Fruit fly (Drosophila melanogaster) whole organism, embryonic: ENCODE measurements around the gene CG1971.

Experiments
- Atf-2 ChIP-seq: fragments of 200-800 bp; sonication (Bioruptor generic); optimal IDR thresholded peaks from 2 replicates; lab custom pipeline; 2016; ENCODE audit warnings: missing biosample characterization, missing genetic modification characterization
- Atf3 ChIP-seq: fragments of 200-800 bp; sonication (Bioruptor generic); optimal IDR thresholded peaks from 3 replicates; lab custom pipeline; 2016; ENCODE audit warnings: missing biosample characterization, missing genetic modification characterization
- Bdp1 ChIP-seq: fragments of 200-800 bp; sonication (Bioruptor generic); optimal IDR thresholded peaks from 3 replicates; lab custom pipeline; 2016; ENCODE audit warnings: missing biosample characterization, missing genetic modification characterization
- CG11696 ChIP-seq: fragments of 200-800 bp; sonication (Bioruptor generic); IDR thresholded peaks from 2 replicates; pipeline ENCODE4 v1.3.6; 2022; ENCODE audit warnings: missing biosample characterization, missing genetic modification characterization
- CG12219 ChIP-seq: fragments of 200-800 bp; sonication (Bioruptor generic); optimal IDR thresholded peaks from 3 replicates; lab custom pipeline; 2018; ENCODE audit warnings: missing biosample characterization, mild to moderate bottlenecking, missing genetic modification characterization
- CG13123 ChIP-seq: fragments of 200-800 bp; sonication (Bioruptor generic); optimal IDR thresholded peaks from 2 replicates; lab custom pipeline; 2016; ENCODE audit warnings: missing biosample characterization, missing genetic modification characterization
- CG14860 ChIP-seq: fragments of 200-800 bp; sonication (Bioruptor generic); IDR thresholded peaks from 3 replicates; pipeline ENCODE4 v1.3.6; 2022; ENCODE audit warnings: missing biosample characterization, missing genetic modification characterization; ENCODE audit not compliant: partially characterized antibody
- CG15269 ChIP-seq: fragments of 200-800 bp; sonication (Bioruptor generic); optimal IDR thresholded peaks from 2 replicates; lab custom pipeline; 2018; ENCODE audit warnings: missing biosample characterization, mild to moderate bottlenecking, missing genetic modification characterization, moderate library complexity
- CG1603 ChIP-seq: fragments of 200-800 bp; sonication (Bioruptor generic); optimal IDR thresholded peaks from 2 replicates; lab custom pipeline; 2019; ENCODE audit warnings: missing biosample characterization, mild to moderate bottlenecking, missing genetic modification characterization, moderate library complexity
- CG16813 ChIP-seq: fragments of 200-800 bp; sonication (Bioruptor generic); IDR thresholded peaks from 3 replicates; pipeline ENCODE4 v1.3.6; 2022; ENCODE audit warnings: missing biosample characterization, missing genetic modification characterization; ENCODE audit not compliant: partially characterized antibody
- CG3065 ChIP-seq: fragments of 200-800 bp; sonication (Bioruptor generic); optimal IDR thresholded peaks from 2 replicates; lab custom pipeline; 2016; ENCODE audit warnings: missing biosample characterization, missing genetic modification characterization
- CG31388 ChIP-seq: fragments of 200-800 bp; sonication (Bioruptor generic); optimal IDR thresholded peaks from 2 replicates; lab custom pipeline; 2016; ENCODE audit warnings: missing biosample characterization, missing genetic modification characterization
- CG34376 ChIP-seq: fragments of 200-800 bp; sonication (Bioruptor generic); optimal IDR thresholded peaks from 2 replicates; lab custom pipeline; 2018; ENCODE audit warnings: missing biosample characterization, mild to moderate bottlenecking, missing genetic modification characterization
- CG7271 ChIP-seq: fragments of 200-800 bp; sonication (Bioruptor generic); optimal IDR thresholded peaks from 2 replicates; lab custom pipeline; 2018; ENCODE audit warnings: missing biosample characterization, mild to moderate bottlenecking, missing genetic modification characterization, moderate library complexity
- CG7987 ChIP-seq: fragments of 200-800 bp; sonication (Bioruptor generic); optimal IDR thresholded peaks from 2 replicates; lab custom pipeline; 2018; ENCODE audit warnings: missing biosample characterization, mild to moderate bottlenecking, missing genetic modification characterization, moderate library complexity
- CG8359 ChIP-seq: fragments of 200-800 bp; sonication (Bioruptor generic); optimal IDR thresholded peaks from 2 replicates; lab custom pipeline; 2017; ENCODE audit warnings: missing biosample characterization, mild to moderate bottlenecking, missing genetic modification characterization, borderline replicate concordance
- CG9932 ChIP-seq: fragments of 200-800 bp; sonication (Bioruptor generic); IDR thresholded peaks from 2 replicates; pipeline ENCODE4 v1.3.6; 2022; ENCODE audit warnings: missing biosample characterization, missing genetic modification characterization
- Deaf1 ChIP-seq: fragments of 200-800 bp; optimal IDR thresholded peaks from 3 replicates; lab custom pipeline; 2019; ENCODE audit warnings: missing biosample characterization, mild to moderate bottlenecking, missing genetic modification characterization, moderate library complexity
- Dip2 ChIP-seq: fragments of 200-800 bp; sonication (Bioruptor generic); IDR thresholded peaks from 2 replicates; pipeline ENCODE4 v1.3.6; 2022; ENCODE audit warnings: missing biosample characterization, missing genetic modification characterization
- Dip3 ChIP-seq: fragments of 200-800 bp; sonication (Bioruptor generic); optimal IDR thresholded peaks from 3 replicates; lab custom pipeline; 2016; ENCODE audit warnings: missing biosample characterization, missing genetic modification characterization
- Dref ChIP-seq: fragments of 200-800 bp; sonication (Bioruptor generic); IDR thresholded peaks from 2 replicates; pipeline ENCODE4 v1.3.6; 2022; ENCODE audit warnings: missing biosample characterization, missing genetic modification characterization
- Elba2 ChIP-seq: fragments of 200-800 bp; sonication (Bioruptor generic); optimal IDR thresholded peaks from 3 replicates; lab custom pipeline; 2016; ENCODE audit warnings: missing biosample characterization, missing genetic modification characterization
- Ets65A ChIP-seq: fragments of 200-800 bp; sonication (Bioruptor generic); peaks from one replicate; lab custom pipeline; 2016; ENCODE audit warnings: missing biosample characterization, missing genetic modification characterization
- Ets97D ChIP-seq: fragments of 200-800 bp; sonication (Bioruptor generic); optimal IDR thresholded peaks from 3 replicates; lab custom pipeline; 2016; ENCODE audit warnings: missing biosample characterization, missing genetic modification characterization
- HLHmδ ChIP-seq: fragments of 200-800 bp; sonication (Bioruptor generic); optimal IDR thresholded peaks from 2 replicates; lab custom pipeline; 2018; ENCODE audit warnings: missing biosample characterization, mild to moderate bottlenecking, missing genetic modification characterization, moderate library complexity
- Hey ChIP-seq: fragments of 200-800 bp; sonication (Bioruptor generic); optimal IDR thresholded peaks from 3 replicates; lab custom pipeline; 2018; ENCODE audit warnings: missing biosample characterization, mild to moderate bottlenecking, missing genetic modification characterization
- Hsf ChIP-seq: fragments of 200-800 bp; sonication (Bioruptor generic); optimal IDR thresholded peaks from 3 replicates; lab custom pipeline; 2016; ENCODE audit warnings: missing biosample characterization, missing genetic modification characterization
- Kr ChIP-seq: fragments of 200-800 bp; sonication (Bioruptor generic); optimal IDR thresholded peaks from 2 replicates; lab custom pipeline; 2017; ENCODE audit warnings: missing biosample characterization, mild to moderate bottlenecking, missing genetic modification characterization
- MESR4 ChIP-seq: fragments of 200-800 bp; sonication (Bioruptor generic); optimal IDR thresholded peaks from 2 replicates; lab custom pipeline; 2018; ENCODE audit warnings: missing biosample characterization, mild to moderate bottlenecking, missing genetic modification characterization, moderate library complexity
- Myb ChIP-seq: fragments of 200-800 bp; sonication (Bioruptor generic); optimal IDR thresholded peaks from 2 replicates; lab custom pipeline; 2016; ENCODE audit warnings: missing biosample characterization, missing genetic modification characterization
- Nf-YC ChIP-seq: fragments of 200-800 bp; optimal IDR thresholded peaks from 3 replicates; lab custom pipeline; 2019; ENCODE audit warnings: missing biosample characterization, mild to moderate bottlenecking, missing genetic modification characterization, moderate library complexity
- PHDP ChIP-seq: fragments of 200-800 bp; sonication (Bioruptor generic); optimal IDR thresholded peaks from 3 replicates; lab custom pipeline; 2018; ENCODE audit warnings: missing biosample characterization, mild to moderate bottlenecking, missing genetic modification characterization, moderate library complexity
- Sin3A ChIP-seq: fragments of >200 bp; optimal IDR thresholded peaks from 2 replicates; lab custom pipeline; 2018
- Sry-δ ChIP-seq: fragments of 200-800 bp; sonication (Bioruptor generic); optimal IDR thresholded peaks from 2 replicates; lab custom pipeline; 2016; ENCODE audit warnings: missing biosample characterization, missing genetic modification characterization
- caup ChIP-seq: fragments of 200-800 bp; sonication (Bioruptor generic); optimal IDR thresholded peaks from 3 replicates; lab custom pipeline; 2017; ENCODE audit warnings: missing biosample characterization, mild to moderate bottlenecking, missing genetic modification characterization, moderate library complexity; ENCODE audit not compliant: severe bottlenecking
- chinmo ChIP-seq: fragments of 200-800 bp; sonication (Bioruptor generic); IDR thresholded peaks from 4 replicates; pipeline ENCODE4 v1.3.6; 2022; ENCODE audit warnings: missing biosample characterization, missing genetic modification characterization; ENCODE audit not compliant: partially characterized antibody
- dpn ChIP-seq, 2 experiments: fragments of 200-800 bp; sonication (Bioruptor generic); optimal IDR thresholded peaks; 3 replicates each; lab custom pipeline; 2016; ENCODE audit warnings: missing biosample characterization in 2 of 2, missing genetic modification characterization in 2 of 2
- eyg ChIP-seq: fragments of 200-800 bp; sonication (Bioruptor generic); optimal IDR thresholded peaks from 3 replicates; lab custom pipeline; 2016; ENCODE audit warnings: missing biosample characterization, missing genetic modification characterization
- kay ChIP-seq: fragments of 200-800 bp; sonication (Bioruptor generic); optimal IDR thresholded peaks from 2 replicates; lab custom pipeline; 2016; ENCODE audit warnings: missing biosample characterization, missing genetic modification characterization
- klu ChIP-seq: fragments of 200-800 bp; sonication (Bioruptor generic); IDR thresholded peaks from 2 replicates; pipeline ENCODE4 v1.3.6; 2022; ENCODE audit warnings: missing biosample characterization, missing genetic modification characterization
- lilli ChIP-seq: fragments of 200-800 bp; sonication (Bioruptor generic); optimal IDR thresholded peaks from 3 replicates; lab custom pipeline; 2016; ENCODE audit warnings: missing biosample characterization, missing genetic modification characterization
- mam ChIP-seq: fragments of 200-800 bp; sonication (Bioruptor generic); optimal IDR thresholded peaks from 3 replicates; lab custom pipeline; 2016; ENCODE audit warnings: missing biosample characterization, missing genetic modification characterization
- mld ChIP-seq: fragments of 200-800 bp; sonication (Bioruptor generic); IDR thresholded peaks from 3 replicates; pipeline ENCODE4 v1.3.6; 2022; ENCODE audit warnings: missing biosample characterization, missing genetic modification characterization; ENCODE audit not compliant: partially characterized antibody
- peb ChIP-seq: fragments of 200-800 bp; sonication (Bioruptor generic); IDR thresholded peaks from 2 replicates; pipeline ENCODE4 v1.3.6; 2022; ENCODE audit warnings: missing biosample characterization, missing genetic modification characterization
- phol ChIP-seq: fragments of 200-800 bp; sonication (Bioruptor generic); optimal IDR thresholded peaks from 3 replicates; lab custom pipeline; 2018; ENCODE audit warnings: missing biosample characterization, mild to moderate bottlenecking, missing genetic modification characterization, moderate library complexity
- salm ChIP-seq: fragments of 200-800 bp; sonication (Bioruptor generic); optimal IDR thresholded peaks from 2 replicates; lab custom pipeline; 2018; ENCODE audit warnings: missing biosample characterization, mild to moderate bottlenecking, missing genetic modification characterization
- sens ChIP-seq: fragments of 200-800 bp; sonication (Bioruptor generic); peaks from one replicate; lab custom pipeline; 2016; ENCODE audit warnings: missing biosample characterization, missing genetic modification characterization
- shn ChIP-seq: fragments of 200-800 bp; sonication (Bioruptor generic); optimal IDR thresholded peaks from 3 replicates; lab custom pipeline; 2016; ENCODE audit warnings: missing biosample characterization, missing genetic modification characterization
- sna ChIP-seq: fragments of 200-800 bp; sonication (Bioruptor generic); IDR thresholded peaks from 2 replicates; pipeline ENCODE4 v1.3.6; 2022; ENCODE audit warnings: missing biosample characterization, missing genetic modification characterization; ENCODE audit not compliant: partially characterized antibody
- sob ChIP-seq: fragments of 200-800 bp; sonication (Bioruptor generic); IDR thresholded peaks from 2 replicates; pipeline ENCODE4 v1.3.6; 2022; ENCODE audit warnings: missing biosample characterization, missing genetic modification characterization

Gene CG1971

dm6 chr3R:31793664-31794417 is 11.4 kb upstream of the CG1971 start, which contains the start of the genes Mccc1 and Acf (continued):
- no peak for TF ChIP-seq CG13123 (GFP tag; lab: Kevin White, UChicago)
- no peak for TF ChIP-seq Dip2 (GFP tag; lab: Robert Waterston, UW)
- TF ChIP-seq Nf-YC = no peak
- TF ChIP-seq Sin3A (lab: Kevin White, UChicago) = peak; percentile 61
- peak; percentile 54 for TF ChIP-seq Ets97D (GFP tag; lab: Kevin White, UChicago)
- no peak for TF ChIP-seq CG3065 (GFP tag; lab: Kevin White, UChicago)
- peak; percentile 11 for TF ChIP-seq kay (GFP tag; lab: Kevin White, UChicago)
- no peak for TF ChIP-seq Deaf1 (tag; lab: Kevin White, UChicago)
- TF ChIP-seq CG14860 = peak; percentile 48; the same call in 1 of the 3 replicates
- TF ChIP-seq CG12219 (GFP tag; lab: Kevin White, UChicago) = no peak
- TF ChIP-seq CG11696 (GFP tag; lab: Robert Waterston, UW) = no peak
- TF ChIP-seq mld (GFP tag; lab: Robert Waterston, UW) = no peak
- peak; percentile 37; the same call in 1 of the 2 replicates for TF ChIP-seq sob
- peak; percentile 26 for TF ChIP-seq Dip3 (GFP tag; lab: Kevin White, UChicago)
- TF ChIP-seq sens (GFP tag; lab: Kevin White, UChicago) = peak; percentile 93
- peak; percentile 12 for TF ChIP-seq CG7271 (tag; lab: Kevin White, UChicago)
- TF ChIP-seq CG9932 (GFP tag; lab: Robert Waterston, UW) = peak; percentile 45
- peak; percentile 58 for TF ChIP-seq lilli (GFP tag; lab: Kevin White, UChicago)
- peak; percentile 52 for TF ChIP-seq CG1603 (tag; lab: Kevin White, UChicago)
- no peak for TF ChIP-seq PHDP (tag; lab: Kevin White, UChicago)
- no peak for TF ChIP-seq CG7987 (GFP tag; lab: Kevin White, UChicago)
- no peak for TF ChIP-seq klu (GFP tag; lab: Robert Waterston, UW)
- no peak for TF ChIP-seq eyg (GFP tag; lab: Kevin White, UChicago)
- no peak for TF ChIP-seq Hey (tag; lab: Kevin White, UChicago)
- no peak for TF ChIP-seq CG34376 (GFP tag; lab: Kevin White, UChicago)
- TF ChIP-seq dpn (GFP tag; optimal IDR thresholded peaks at IDR 0.05; lab: Kevin White, UChicago) = peak; percentile 42 to 51
- TF ChIP-seq Ets65A (GFP tag; lab: Kevin White, UChicago) = no peak
- TF ChIP-seq Atf3 (GFP tag; lab: Kevin White, UChicago) = no peak
- no peak for TF ChIP-seq CG8359
- TF ChIP-seq Bdp1 (GFP tag; lab: Kevin White, UChicago) = no peak
- peak; percentile 74 for TF ChIP-seq Myb
- no peak for TF ChIP-seq caup
- peak; percentile 50 for TF ChIP-seq phol (tag; lab: Kevin White, UChicago)
- TF ChIP-seq HLHmδ = no peak
- TF ChIP-seq CG15269 (tag; lab: Kevin White, UChicago) = no peak
- TF ChIP-seq salm (tag; lab: Kevin White, UChicago) = no peak
- TF ChIP-seq peb (GFP tag; lab: Robert Waterston, UW) = no peak
- TF ChIP-seq mam (GFP tag; lab: Kevin White, UChicago) = peak; percentile 60
- no peak for TF ChIP-seq Kr (GFP tag; lab: Kevin White, UChicago)
- no peak for TF ChIP-seq Atf-2 (GFP tag; lab: Kevin White, UChicago)
- no peak for TF ChIP-seq CG31388 (GFP tag; lab: Kevin White, UChicago)
- TF ChIP-seq CG16813 (GFP tag; lab: Robert Waterston, UW) = peak; percentile 41; the same call in 1 of the 3 replicates
- TF ChIP-seq Elba2 (GFP tag; lab: Kevin White, UChicago) = no peak
- TF ChIP-seq chinmo (GFP tag; lab: Robert Waterston, UW) = no peak
- TF ChIP-seq sna = peak; percentile 51; the same call in 1 of the 2 replicates
- TF ChIP-seq Sry-δ (GFP tag; lab: Kevin White, UChicago) = peak; percentile 83
- TF ChIP-seq MESR4 (GFP tag; lab: Kevin White, UChicago) = peak; percentile 0
- peak; percentile 71 for TF ChIP-seq Dref (GFP tag; lab: Robert Waterston, UW)
- TF ChIP-seq Hsf (GFP tag; lab: Kevin White, UChicago) = peak; percentile 30
- no peak for TF ChIP-seq shn (GFP tag; lab: Kevin White, UChicago)
